Worm (Caenorhabditis elegans): ENCODE results near the gene zyg-9.

- TF ChIP-seq ama-1 (optimal IDR thresholded peaks at IDR 0.05) (no peak), scrt-1 (GFP tag; IDR thresholded peaks at IDR 0.05) (no peak), ets-7 (tag; optimal IDR thresholded peaks at IDR 0.05) (no peak), F13C5.2 (tag; optimal IDR thresholded peaks at IDR 0.05) (no peak), ceh-36 (tag; optimal IDR thresholded peaks at IDR 0.05) (no peak)
Measured at ce11 chrII:8411002-8411401, 46.6 kb upstream of the zyg-9 start.
